Fruit fly (Drosophila melanogaster): ENCODE data around the gene CG10026.

DNA sequence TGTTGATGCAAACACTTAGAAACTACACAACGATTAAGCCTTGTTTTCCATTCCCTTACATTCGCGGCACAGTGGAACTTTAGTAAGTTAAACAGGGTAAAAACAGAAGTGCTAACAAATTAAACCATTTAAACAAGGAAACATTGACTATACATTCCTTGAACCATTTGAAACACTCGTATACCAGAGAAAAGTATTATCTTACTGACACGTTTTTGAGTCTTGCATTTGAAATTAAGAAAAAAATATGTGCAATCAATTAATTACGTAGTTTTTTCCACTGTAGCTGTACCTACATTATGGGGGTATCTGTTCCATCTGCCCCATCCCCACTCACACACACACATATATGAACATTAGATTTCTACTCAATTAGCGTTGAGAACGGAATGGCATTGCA is 20.8 kb upstream of the CG10026 start:
- TF ChIP-seq Sox102F (GFP tag; optimal IDR thresholded peaks at IDR 0.05) (no peak), Blimp-1 (GFP tag; optimal IDR thresholded peaks at IDR 0.05) (no peak), CG8632 (GFP tag; optimal IDR thresholded peaks at IDR 0.05) (no peak), CG34406 (GFP tag; optimal IDR thresholded peaks at IDR 0.05) (no peak), Gug (GFP tag; IDR thresholded peaks at IDR 0.05) (no peak)
